Worm (Caenorhabditis elegans): ENCODE measurements around the gene acox-1.5.

ce11 chrIII:9614211-9614610 lies 22.2 kb upstream of the acox-1.5 start, which contains the start of the genes pri-1 and F58A4.6:
- TF ChIP-seq ama-1 (optimal IDR thresholded peaks at IDR 0.05) (no peak), tra-4 (tag; optimal IDR thresholded peaks at IDR 0.05) (no peak), scrt-1 (GFP tag; IDR thresholded peaks at IDR 0.05) (no peak)
